Worm (Caenorhabditis elegans) whole organism, mixed stage, embryonic: ENCODE results near the gene dct-7.

Source experiments
- M03D4.4 ChIP-seq: sonication (generic microtip); optimal IDR thresholded peaks from 2 replicates; lab custom pipeline; 2017; ENCODE audit warnings: mild to moderate bottlenecking, missing genetic modification characterization, missing compliant biosample characterization
- blmp-1 ChIP-seq: fragments of 150-350 bp; optimal IDR thresholded peaks from 2 replicates; lab custom pipeline; 2014; ENCODE audit warnings: missing biosample characterization, missing genetic modification characterization
- elt-3 ChIP-seq: fragments of 150-350 bp; optimal IDR thresholded peaks from 2 replicates; lab custom pipeline; 2014; ENCODE audit warnings: missing biosample characterization, missing genetic modification characterization
- hlh-1 ChIP-seq: fragments of 150-350 bp; optimal IDR thresholded peaks from 2 replicates; lab custom pipeline; 2014; ENCODE audit warnings: missing biosample characterization, missing genetic modification reagents, missing genetic modification characterization
- lin-13 ChIP-seq: fragments of 150-350 bp; optimal IDR thresholded peaks from 2 replicates; lab custom pipeline; 2014; ENCODE audit warnings: missing biosample characterization, missing genetic modification characterization
- nhr-12 ChIP-seq: fragments of 150-350 bp; optimal IDR thresholded peaks from 2 replicates; lab custom pipeline; 2014; ENCODE audit warnings: missing biosample characterization, missing genetic modification characterization
- nhr-28 ChIP-seq: fragments of 150-350 bp; optimal IDR thresholded peaks from 2 replicates; lab custom pipeline; 2014; ENCODE audit warnings: missing biosample characterization, missing genetic modification characterization
- snpc-4 ChIP-seq: fragments of 150-350 bp; optimal IDR thresholded peaks from 2 replicates; lab custom pipeline; 2014; ENCODE audit warnings: missing biosample characterization, missing genetic modification characterization

ce11 chrIV:4284020-4284419, 6.4 kb downstream of the dct-7 start, which contains the start of gene F15E6.6:
- no peak for TF ChIP-seq blmp-1 (tag; lab: Kevin White, UChicago)
- no peak for TF ChIP-seq elt-3 (tag; lab: Kevin White, UChicago)
- no peak for TF ChIP-seq hlh-1 (tag; lab: Kevin White, UChicago)
- TF ChIP-seq snpc-4 (tag; lab: Kevin White, UChicago), result no peak
- TF ChIP-seq M03D4.4 (tag; lab: Kevin White, UChicago), result no peak
- no peak for TF ChIP-seq nhr-12 (tag; lab: Kevin White, UChicago)
- no peak for TF ChIP-seq nhr-28
- no peak for TF ChIP-seq lin-13 (tag; lab: Kevin White, UChicago)
